Worm (Caenorhabditis elegans) whole organism, midembryonic: ENCODE data around the gene Y56A3A.28.

ENCODE experiments used
- T22C8.4 ChIP-seq: fragments of 200-800 bp; sonication (Bioruptor generic); IDR thresholded peaks from 2 replicates; pipeline ENCODE4 v1.3.6; 2022; ENCODE audit warnings: missing genetic modification characterization, missing compliant biosample characterization
- cog-1 ChIP-seq: sonication (generic microtip); optimal IDR thresholded peaks from 2 replicates; lab custom pipeline; 2016; ENCODE audit warnings: missing genetic modification characterization, missing compliant biosample characterization
- flt-1 ChIP-seq: fragments of 200-800 bp; sonication (Bioruptor generic); IDR thresholded peaks from 2 replicates; pipeline ENCODE4 v1.3.6; 2022; ENCODE audit warnings: missing genetic modification characterization, missing compliant biosample characterization
- klf-2 ChIP-seq: fragments of 200-800 bp; sonication (Bioruptor generic); conservative IDR thresholded peaks from 2 replicates; pipeline ENCODE4 v1.3.6; 2022; ENCODE audit warnings: missing genetic modification reagents, missing genetic modification characterization, missing compliant biosample characterization
- med-1 ChIP-seq: sonication (generic microtip); optimal IDR thresholded peaks from 2 replicates; lab custom pipeline; 2017; ENCODE audit warnings: missing genetic modification characterization, mild to moderate bottlenecking, missing compliant biosample characterization, antibody characterized with exemption, missing genetic modification reagents; ENCODE audit not compliant: insufficient read depth
- ref-1 ChIP-seq: fragments of 200-800 bp; sonication (Bioruptor generic); conservative IDR thresholded peaks from 2 replicates; pipeline ENCODE4 v1.3.6; 2022; ENCODE audit warnings: missing genetic modification reagents, missing genetic modification characterization, missing compliant biosample characterization
- tab-1 ChIP-seq: fragments of 200-800 bp; sonication (Bioruptor generic); IDR thresholded peaks from 2 replicates; pipeline ENCODE4 v1.3.6; 2022; ENCODE audit warnings: missing genetic modification characterization, missing compliant biosample characterization
- ztf-23 ChIP-seq: fragments of 200-800 bp; sonication (Bioruptor generic); IDR thresholded peaks from 2 replicates; pipeline ENCODE4 v1.3.6; 2022; ENCODE audit warnings: missing genetic modification reagents, missing genetic modification characterization, missing compliant biosample characterization
- ztf-29 ChIP-seq: fragments of 200-800 bp; sonication (Bioruptor generic); IDR thresholded peaks from 2 replicates; pipeline ENCODE4 v1.3.6; 2022; ENCODE audit warnings: missing genetic modification reagents, missing genetic modification characterization, missing compliant biosample characterization

Y56A3A.28 gene

ce11 chrIII:11978742-11979141 is 7.6 kb upstream of the Y56A3A.28 start, which contains the start of gene Y56A3A.30:
TSS of gene Y56A3A.30 (minus strand) at chrIII:11979065.
- no peak for TF ChIP-seq med-1 (GFP tag; lab: Kevin White, UChicago)
- no peak for TF ChIP-seq ztf-29 (GFP tag; lab: Robert Waterston, UW)

- TF ChIP-seq ref-1 (GFP tag; lab: Robert Waterston, UW) (no peak), ztf-23 (GFP tag; lab: Robert Waterston, UW) (no peak), T22C8.4 (GFP tag; lab: Robert Waterston, UW) (no peak), flt-1 (GFP tag; lab: Robert Waterston, UW) (no peak)
Observed at ce11 chrIII:11974414-11974813, 3.2 kb upstream of the Y56A3A.28 start, which contains the start of gene Y56A3A.31. TSS of gene Y56A3A.31 (plus strand) at chrIII:11974477.

- no peak for TF ChIP-seq flt-1 (GFP tag; lab: Robert Waterston, UW)
- no peak for TF ChIP-seq cog-1 (tag; lab: Kevin White, UChicago)
- TF ChIP-seq T22C8.4 (GFP tag; lab: Robert Waterston, UW) = no peak
- no peak for TF ChIP-seq med-1 (GFP tag; lab: Kevin White, UChicago)
- no peak for TF ChIP-seq ref-1 (GFP tag; lab: Robert Waterston, UW)
- TF ChIP-seq ztf-29 (GFP tag; lab: Robert Waterston, UW) = no peak
- TF ChIP-seq ztf-23 (GFP tag; lab: Robert Waterston, UW) = no peak
- no peak for TF ChIP-seq klf-2
Observed at ce11 chrIII:11973996-11974395, 2.8 kb upstream of the Y56A3A.28 start, which contains the start of gene ung-1. TSS of gene ung-1 (minus strand) at chrIII:11974096.

ce11 chrIII:11967049-11967448 is 4.1 kb downstream of the Y56A3A.28 start:
- TF ChIP-seq klf-2 = 0 out of 2 replicates have a peak, but pooled peaks have one; percentile 28

- TF ChIP-seq tab-1 (GFP tag; lab: Robert Waterston, UW) = no peak
- TF ChIP-seq klf-2 = no peak
Observed at ce11 chrIII:11960080-11960479, 11.1 kb downstream of the Y56A3A.28 start, which contains the start of gene top-3. TSS of gene top-3 (minus strand) at chrIII:11960180.

ce11 chrIII:11954150-11954549 is 17.0 kb downstream of the Y56A3A.28 start:
- TF ChIP-seq ztf-29 (GFP tag; lab: Robert Waterston, UW) (no peak), cog-1 (tag; lab: Kevin White, UChicago) (no peak), ref-1 (GFP tag; lab: Robert Waterston, UW) (no peak), tab-1 (GFP tag; lab: Robert Waterston, UW) (no peak), T22C8.4 (GFP tag; lab: Robert Waterston, UW) (no peak), flt-1 (GFP tag; lab: Robert Waterston, UW) (no peak), ztf-23 (GFP tag; lab: Robert Waterston, UW) (no peak)

ce11 chrIII:11951111-11951510 is 20.1 kb downstream of the Y56A3A.28 start:
- no peak for TF ChIP-seq med-1 (GFP tag; lab: Kevin White, UChicago)
- TF ChIP-seq T22C8.4 (GFP tag; lab: Robert Waterston, UW) = peak; percentile 36; the same call in 1 of the 2 replicates

ce11 chrIII:11949276-11949879 is 21.8 kb downstream of the Y56A3A.28 start:
- TF ChIP-seq T22C8.4 (GFP tag; lab: Robert Waterston, UW) = no peak
- no peak for TF ChIP-seq flt-1 (GFP tag; lab: Robert Waterston, UW)
- TF ChIP-seq tab-1 (GFP tag; lab: Robert Waterston, UW) = no peak
- TF ChIP-seq ref-1 (GFP tag; lab: Robert Waterston, UW) = no peak
- no peak for TF ChIP-seq med-1 (GFP tag; lab: Kevin White, UChicago)
- no peak for TF ChIP-seq ztf-23 (GFP tag; lab: Robert Waterston, UW)
- TF ChIP-seq cog-1 (tag; lab: Kevin White, UChicago) = no peak
- TF ChIP-seq klf-2 = no peak
- TF ChIP-seq ztf-29 (GFP tag; lab: Robert Waterston, UW) = no peak

- TF ChIP-seq flt-1 (GFP tag; lab: Robert Waterston, UW) (no peak), T22C8.4 (GFP tag; lab: Robert Waterston, UW) (no peak), cog-1 (tag; lab: Kevin White, UChicago) (no peak), med-1 (GFP tag; lab: Kevin White, UChicago) (no peak), klf-2 (no peak), ztf-23 (GFP tag; lab: Robert Waterston, UW) (no peak), ztf-29 (GFP tag; lab: Robert Waterston, UW) (no peak), tab-1 (GFP tag; lab: Robert Waterston, UW) (no peak), ref-1 (GFP tag; lab: Robert Waterston, UW) (no peak)
Observed at ce11 chrIII:11948437-11948836, 22.7 kb downstream of the Y56A3A.28 start.

ce11 chrIII:11947527-11947926 is 23.6 kb downstream of the Y56A3A.28 start:
- TF ChIP-seq klf-2 = no peak
- no peak for TF ChIP-seq T22C8.4 (GFP tag; lab: Robert Waterston, UW)
- no peak for TF ChIP-seq ztf-29 (GFP tag; lab: Robert Waterston, UW)

ce11 chrIII:11946973-11947372 is 24.2 kb downstream of the Y56A3A.28 start, which contains the start of gene Y56A3A.7:
TSS of gene Y56A3A.7 (minus strand) at chrIII:11947019.
- TF ChIP-seq ztf-29 (GFP tag; lab: Robert Waterston, UW) (no peak), med-1 (GFP tag; lab: Kevin White, UChicago) (no peak), ref-1 (GFP tag; lab: Robert Waterston, UW) (no peak), flt-1 (GFP tag; lab: Robert Waterston, UW) (no peak), ztf-23 (GFP tag; lab: Robert Waterston, UW) (no peak), T22C8.4 (GFP tag; lab: Robert Waterston, UW) (no peak), cog-1 (tag; lab: Kevin White, UChicago) (no peak), klf-2 (no peak), tab-1 (GFP tag; lab: Robert Waterston, UW) (no peak)
